Fruit fly (Drosophila melanogaster): ENCODE results near the gene dob.

DNA sequence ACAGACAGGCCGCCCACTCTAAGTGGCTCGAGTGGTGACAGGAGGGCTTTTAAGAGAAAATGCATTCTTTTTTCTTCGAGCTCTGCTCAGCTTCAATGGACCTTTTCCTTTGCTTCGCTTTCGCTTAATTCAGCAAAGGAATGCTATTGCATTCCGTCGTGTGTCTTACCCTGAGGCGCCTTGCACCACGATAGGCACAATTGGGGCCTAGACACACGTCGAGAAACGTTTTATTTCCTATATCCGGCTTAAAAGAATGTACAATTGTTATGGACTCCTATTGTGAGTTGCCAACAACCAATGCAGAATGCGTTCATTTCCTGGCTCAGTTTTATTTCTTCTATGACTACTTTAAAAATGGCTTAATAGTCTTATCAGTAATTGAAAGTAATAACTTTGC lies 24.4 kb downstream of the dob start:
- TF ChIP-seq CG8632 (GFP tag; optimal IDR thresholded peaks at IDR 0.05), result no peak
- TF ChIP-seq Hr38 (GFP tag; optimal IDR thresholded peaks at IDR 0.05), result no peak
- no peak for TF ChIP-seq Lpt (GFP tag; optimal IDR thresholded peaks at IDR 0.05)
- TF ChIP-seq Sox102F (GFP tag; optimal IDR thresholded peaks at IDR 0.05), result no peak
- no peak for TF ChIP-seq CG6276 (GFP tag; optimal IDR thresholded peaks at IDR 0.05)
- TF ChIP-seq OdsH (GFP tag; optimal IDR thresholded peaks at IDR 0.05), result no peak
- no peak for TF ChIP-seq Eip78C (GFP tag)

All from whole organism, prepupa.